Fruit fly (Drosophila melanogaster) whole organism, adult: ENCODE data around the gene CG42676.

Experiments
- CG1620 ChIP-seq: fragments of 200-800 bp; sonication (Bioruptor generic); optimal IDR thresholded peaks from 2 replicates; lab custom pipeline; 2016; ENCODE audit warnings: missing biosample characterization, missing genetic modification characterization
- CG7045 ChIP-seq: fragments of 200-800 bp; sonication (Bioruptor generic); optimal IDR thresholded peaks from 2 replicates; lab custom pipeline; 2017; ENCODE audit warnings: missing biosample characterization, mild to moderate bottlenecking, missing genetic modification characterization
- cic ChIP-seq: fragments of 200-800 bp; sonication (Bioruptor generic); optimal IDR thresholded peaks from 2 replicates; lab custom pipeline; 2017; ENCODE audit warnings: missing biosample characterization, mild to moderate bottlenecking, missing genetic modification characterization, moderate library complexity
- cnc ChIP-seq, 2 experiments: fragments of >200 bp; optimal IDR thresholded peaks; 2 replicates each; lab custom pipeline; 2017
- ovo ChIP-seq: fragments of 200-800 bp; sonication (Bioruptor generic); optimal IDR thresholded peaks from 2 replicates; lab custom pipeline; 2016; ENCODE audit warnings: missing biosample characterization, missing genetic modification characterization
- tj ChIP-seq: fragments of 200-800 bp; sonication (Bioruptor generic); optimal IDR thresholded peaks from 3 replicates; lab custom pipeline; 2017; ENCODE audit warnings: missing biosample characterization, mild to moderate bottlenecking, missing genetic modification characterization, moderate library complexity

- TF ChIP-seq cnc (optimal IDR thresholded peaks at IDR 0.05; lab: Kevin White, UChicago) (no peak), CG7045 (no peak), tj (GFP tag; lab: Kevin White, UChicago) (no peak), cic (GFP tag; lab: Kevin White, UChicago) (no peak), CG1620 (no peak), ovo (GFP tag; lab: Kevin White, UChicago) (no peak)
These were observed 50.4 kb downstream of the CG42676 start for dm6 chr3L:1853277-1853676.
